Fruit fly (Drosophila melanogaster): ENCODE results near the gene CG42831.

DNA sequence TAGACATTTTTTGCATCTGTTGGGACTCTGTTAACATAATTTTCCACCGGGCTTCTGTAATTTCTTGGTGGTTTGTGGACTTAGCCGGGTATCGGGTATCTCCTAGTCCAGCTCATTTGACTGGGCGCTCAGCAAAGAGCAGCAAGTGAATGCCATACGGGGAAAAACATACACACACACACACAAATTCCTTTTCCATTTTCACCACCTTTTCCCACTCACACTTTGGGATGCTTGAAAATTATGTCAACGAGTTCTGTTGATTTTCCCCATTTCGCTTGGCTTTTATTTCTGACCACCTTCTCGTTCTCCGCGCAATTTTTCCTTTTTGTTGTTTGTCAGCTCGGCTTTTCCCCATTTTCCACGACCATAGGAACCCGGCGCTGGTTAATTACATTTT is 2.7 kb upstream of the CG42831 start:
- TF ChIP-seq brk (GFP tag; optimal IDR thresholded peaks at IDR 0.05) (no peak), Hr78 (GFP tag; optimal IDR thresholded peaks at IDR 0.05) (no peak), Jra (GFP tag; optimal IDR thresholded peaks at IDR 0.05) (no peak), Dfd (GFP tag; optimal IDR thresholded peaks at IDR 0.05) (no peak), foxo (GFP tag; optimal IDR thresholded peaks at IDR 0.05) (no peak), OdsH (GFP tag; optimal IDR thresholded peaks at IDR 0.05) (no peak), Hnf4 (GFP tag; optimal IDR thresholded peaks at IDR 0.05) (no peak), psq (GFP tag; optimal IDR thresholded peaks at IDR 0.05) (no peak), sv (GFP tag; optimal IDR thresholded peaks at IDR 0.05) (no peak), usp (GFP tag; optimal IDR thresholded peaks at IDR 0.05) (no peak), Dif (GFP tag; optimal IDR thresholded peaks at IDR 0.05; ENCODE audit: partially characterized antibody) (no peak)
